Fruit fly (Drosophila melanogaster) whole organism, pupa: ENCODE results near the gene Or71a.

Experiments
- CG10348 ChIP-seq: fragments of 200-800 bp; sonication (Bioruptor generic); IDR thresholded peaks from 2 replicates; pipeline ENCODE4 v1.3.6; 2022; ENCODE audit warnings: missing biosample characterization, missing genetic modification characterization
- CG12605 ChIP-seq: fragments of 200-800 bp; sonication (Bioruptor generic); IDR thresholded peaks from 2 replicates; pipeline ENCODE4 v1.3.6; 2022; ENCODE audit warnings: missing biosample characterization, missing genetic modification characterization
- CG13204 ChIP-seq: fragments of 200-800 bp; sonication (Bioruptor generic); optimal IDR thresholded peaks from 2 replicates; lab custom pipeline; 2018; ENCODE audit warnings: missing biosample characterization, mild to moderate bottlenecking, missing genetic modification characterization, moderate library complexity
- CG14655 ChIP-seq: fragments of 200-800 bp; sonication (Bioruptor generic); optimal IDR thresholded peaks from 3 replicates; lab custom pipeline; 2017; ENCODE audit warnings: mild to moderate bottlenecking, missing biosample characterization, missing genetic modification reagents, missing genetic modification characterization
- CG15710 ChIP-seq: fragments of 200-800 bp; sonication (Bioruptor generic); optimal IDR thresholded peaks from 2 replicates; lab custom pipeline; 2018; ENCODE audit warnings: missing biosample characterization, mild to moderate bottlenecking, missing genetic modification characterization, moderate library complexity
- CG17806 ChIP-seq: fragments of 200-800 bp; sonication (Bioruptor generic); optimal IDR thresholded peaks from 2 replicates; lab custom pipeline; 2018; ENCODE audit warnings: missing biosample characterization, mild to moderate bottlenecking, missing genetic modification characterization, moderate library complexity
- CG32121 ChIP-seq: fragments of 200-800 bp; sonication (Bioruptor generic); IDR thresholded peaks from 2 replicates; pipeline ENCODE4 v1.3.6; 2022; ENCODE audit warnings: missing biosample characterization, missing genetic modification characterization
- CG34367 ChIP-seq: fragments of 200-800 bp; sonication (Bioruptor generic); optimal IDR thresholded peaks from 2 replicates; lab custom pipeline; 2018; ENCODE audit warnings: missing biosample characterization, mild to moderate bottlenecking, missing genetic modification characterization
- CG4496 ChIP-seq: fragments of 200-800 bp; sonication (Bioruptor generic); IDR thresholded peaks from 3 replicates; pipeline ENCODE4 v1.3.6; 2022; ENCODE audit warnings: missing biosample characterization, missing genetic modification characterization
- CG8159 ChIP-seq: fragments of 200-800 bp; sonication (Bioruptor generic); optimal IDR thresholded peaks from 3 replicates; lab custom pipeline; 2018; ENCODE audit warnings: missing biosample characterization, mild to moderate bottlenecking, missing genetic modification characterization, moderate library complexity
- CG8301 ChIP-seq: fragments of 200-800 bp; sonication (Bioruptor generic); optimal IDR thresholded peaks from 2 replicates; lab custom pipeline; 2018; ENCODE audit warnings: missing biosample characterization, mild to moderate bottlenecking, missing genetic modification characterization
- CG9948 ChIP-seq: fragments of 200-800 bp; sonication (Bioruptor generic); optimal IDR thresholded peaks from 2 replicates; lab custom pipeline; 2018; ENCODE audit warnings: missing biosample characterization, mild to moderate bottlenecking, missing genetic modification characterization, moderate library complexity
- D1 ChIP-seq: fragments of 200-800 bp; sonication (Bioruptor generic); optimal IDR thresholded peaks from 2 replicates; lab custom pipeline; 2018; ENCODE audit warnings: missing biosample characterization, mild to moderate bottlenecking, missing genetic modification characterization, moderate library complexity
- EcR ChIP-seq: fragments of 200-800 bp; sonication (Bioruptor generic); optimal IDR thresholded peaks from 3 replicates; lab custom pipeline; 2019; ENCODE audit warnings: missing biosample characterization, missing genetic modification characterization, mild to moderate bottlenecking, moderate library complexity, missing genetic modification reagents
- Ets98B ChIP-seq: fragments of 200-800 bp; sonication (Bioruptor generic); IDR thresholded peaks from 2 replicates; pipeline ENCODE4 v1.3.6; 2022; ENCODE audit warnings: missing biosample characterization, missing genetic modification characterization
- Pif1A ChIP-seq: fragments of 200-800 bp; sonication (Bioruptor generic); optimal IDR thresholded peaks from 3 replicates; lab custom pipeline; 2016; ENCODE audit warnings: missing biosample characterization, missing genetic modification characterization
- Pif1B ChIP-seq: fragments of 200-800 bp; sonication (Bioruptor generic); optimal IDR thresholded peaks from 3 replicates; lab custom pipeline; 2016; ENCODE audit warnings: missing biosample characterization, missing genetic modification characterization
- Snoo ChIP-seq: fragments of 200-800 bp; sonication (Bioruptor generic); optimal IDR thresholded peaks from 3 replicates; lab custom pipeline; 2017; ENCODE audit warnings: missing biosample characterization, mild to moderate bottlenecking, missing genetic modification characterization, inconsistent platforms
- fd96Ca ChIP-seq: fragments of 200-800 bp; sonication (Bioruptor generic); IDR thresholded peaks from 3 replicates; pipeline ENCODE4 v1.3.6; 2022; ENCODE audit warnings: missing biosample characterization, missing genetic modification characterization
- gl ChIP-seq: fragments of 200-800 bp; sonication (Bioruptor generic); optimal IDR thresholded peaks from 2 replicates; lab custom pipeline; 2018; ENCODE audit warnings: missing biosample characterization, mild to moderate bottlenecking, missing genetic modification characterization
- rn ChIP-seq: fragments of 200-800 bp; sonication (Bioruptor generic); IDR thresholded peaks from 2 replicates; pipeline ENCODE4 v1.3.6; 2022; ENCODE audit warnings: missing biosample characterization, missing genetic modification characterization

Gene Or71a

DNA sequence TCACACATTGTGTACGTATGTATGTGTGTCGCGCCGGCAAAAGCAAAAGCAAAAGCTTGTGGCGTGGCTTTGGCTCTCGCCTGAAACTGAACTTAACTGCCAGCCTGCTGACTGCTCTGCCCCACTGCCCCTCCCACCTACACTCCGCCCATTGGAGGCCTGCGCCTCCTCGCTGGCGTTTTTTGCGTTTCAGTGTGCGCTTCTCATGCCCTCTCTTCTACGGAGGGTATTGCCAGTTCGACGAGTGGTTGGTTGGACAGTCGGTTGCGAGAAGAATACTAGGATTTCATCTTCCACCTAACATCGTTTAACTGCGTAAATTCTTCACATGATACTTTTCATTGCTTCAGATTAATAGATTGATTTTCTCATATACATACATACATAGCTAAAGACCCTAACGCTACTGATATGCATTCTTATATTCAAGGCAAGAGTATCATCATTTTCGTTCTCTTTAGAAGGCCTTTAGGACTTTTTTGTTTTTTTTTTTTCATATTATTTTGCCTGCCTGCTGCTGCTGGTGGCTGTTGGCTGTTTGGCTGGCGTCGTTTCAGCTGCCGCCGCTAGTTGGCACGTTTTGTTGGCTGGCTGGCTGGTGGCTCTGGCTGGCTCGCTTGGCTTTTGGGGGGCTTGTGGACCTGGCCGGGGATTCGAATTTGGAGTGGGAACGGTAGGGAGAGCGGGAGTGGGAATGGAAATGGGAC lies 26.8 kb upstream of the Or71a start:
- TF ChIP-seq CG14655 (GFP tag; lab: Kevin White, UChicago): peak; percentile 88
- peak; percentile 53 for TF ChIP-seq D1 (tag; lab: Kevin White, UChicago)
- TF ChIP-seq Pif1B (GFP tag; lab: Kevin White, UChicago): peak; percentile 88
- no peak; the same call in 1 of the 2 replicates for TF ChIP-seq CG10348 (GFP tag; lab: Robert Waterston, UW)
- peak; percentile 82 for TF ChIP-seq Ets98B (GFP tag; lab: Robert Waterston, UW)
- peak; percentile 84 for TF ChIP-seq CG9948 (tag; lab: Kevin White, UChicago)
- TF ChIP-seq CG17806 (tag; lab: Kevin White, UChicago): peak; percentile 87
- peak; percentile 87 for TF ChIP-seq CG32121 (GFP tag; lab: Robert Waterston, UW)
- TF ChIP-seq rn: peak; percentile 84
- TF ChIP-seq Pif1A: peak; percentile 95
- peak; percentile 94 for TF ChIP-seq CG15710 (tag; lab: Kevin White, UChicago)
- peak; percentile 90 for TF ChIP-seq CG8159 (tag; lab: Kevin White, UChicago)
- TF ChIP-seq Snoo: peak; percentile 90
- peak; percentile 89 for TF ChIP-seq CG34367 (tag; lab: Kevin White, UChicago)
- peak; percentile 76 for TF ChIP-seq CG12605 (GFP tag; lab: Robert Waterston, UW)
- peak; percentile 73 for TF ChIP-seq gl (tag; lab: Kevin White, UChicago)
- peak; percentile 90 for TF ChIP-seq CG8301 (tag; lab: Kevin White, UChicago)
- no peak for TF ChIP-seq EcR (GFP tag; lab: Kevin White, UChicago)
- TF ChIP-seq fd96Ca (GFP tag; lab: Robert Waterston, UW): peak; percentile 92
- TF ChIP-seq CG13204 (GFP tag; lab: Kevin White, UChicago): peak; percentile 6
- TF ChIP-seq CG4496: peak; percentile 87

DNA sequence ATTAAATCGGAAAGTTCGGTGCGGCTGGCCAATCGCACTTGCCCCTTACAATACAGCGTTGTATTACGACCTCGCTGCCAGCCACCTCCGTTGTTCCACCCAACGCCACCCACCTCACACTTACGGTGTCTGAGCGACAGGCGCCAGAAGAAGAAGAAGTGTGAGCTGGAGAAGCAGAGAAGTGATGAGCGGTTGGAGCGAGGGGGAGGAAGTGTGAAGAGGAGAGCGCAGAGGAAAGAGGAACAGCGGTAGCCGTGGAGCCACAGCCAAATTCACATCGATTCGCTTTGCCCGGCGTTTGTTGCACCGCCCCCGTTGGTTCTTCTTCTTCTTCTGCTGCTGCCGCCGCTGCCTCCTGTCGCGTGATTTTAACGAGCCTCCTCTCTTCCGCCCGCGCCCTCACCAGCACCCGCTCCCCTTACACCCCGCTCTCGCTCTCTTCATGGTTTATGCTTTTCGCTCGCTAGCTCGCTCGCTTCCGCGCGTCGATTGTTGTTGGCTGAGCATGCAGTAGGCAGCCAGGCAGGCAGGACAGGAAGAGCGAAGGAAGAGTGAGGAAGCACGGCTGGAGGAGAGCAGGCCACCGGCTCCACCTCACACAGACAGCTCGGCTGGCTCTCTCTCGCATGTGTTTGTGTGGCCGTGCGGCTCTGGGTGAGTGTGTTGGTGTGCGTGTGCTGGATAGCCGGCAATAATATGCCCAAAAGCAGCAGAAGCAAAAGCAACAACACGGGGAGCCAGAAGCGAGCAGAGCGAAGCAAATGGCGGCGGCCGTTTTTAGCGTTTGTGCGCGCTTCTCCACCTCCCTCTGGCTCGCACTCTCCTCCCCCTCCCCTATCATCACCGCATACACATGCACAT lies 26.0 kb upstream of the Or71a start:
- TF ChIP-seq CG17806 (tag; lab: Kevin White, UChicago) (peak; percentile 4), EcR (GFP tag; lab: Kevin White, UChicago) (peak; percentile 49), Pif1A (no peak), fd96Ca (GFP tag; lab: Robert Waterston, UW) (peak; percentile 24; the same call in 1 of the 3 replicates), gl (tag; lab: Kevin White, UChicago) (no peak), CG14655 (GFP tag; lab: Kevin White, UChicago) (no peak), CG8159 (tag; lab: Kevin White, UChicago) (no peak), CG15710 (tag; lab: Kevin White, UChicago) (no peak), Pif1B (GFP tag; lab: Kevin White, UChicago) (peak; percentile 33), CG13204 (GFP tag; lab: Kevin White, UChicago) (peak; percentile 99), Ets98B (GFP tag; lab: Robert Waterston, UW) (no peak), D1 (tag; lab: Kevin White, UChicago) (no peak), CG32121 (GFP tag; lab: Robert Waterston, UW) (no peak; the same call in 1 of the 2 replicates), CG9948 (tag; lab: Kevin White, UChicago) (no peak), Snoo (peak; percentile 19), CG34367 (tag; lab: Kevin White, UChicago) (no peak), rn (no peak), CG12605 (GFP tag; lab: Robert Waterston, UW) (no peak)

DNA sequence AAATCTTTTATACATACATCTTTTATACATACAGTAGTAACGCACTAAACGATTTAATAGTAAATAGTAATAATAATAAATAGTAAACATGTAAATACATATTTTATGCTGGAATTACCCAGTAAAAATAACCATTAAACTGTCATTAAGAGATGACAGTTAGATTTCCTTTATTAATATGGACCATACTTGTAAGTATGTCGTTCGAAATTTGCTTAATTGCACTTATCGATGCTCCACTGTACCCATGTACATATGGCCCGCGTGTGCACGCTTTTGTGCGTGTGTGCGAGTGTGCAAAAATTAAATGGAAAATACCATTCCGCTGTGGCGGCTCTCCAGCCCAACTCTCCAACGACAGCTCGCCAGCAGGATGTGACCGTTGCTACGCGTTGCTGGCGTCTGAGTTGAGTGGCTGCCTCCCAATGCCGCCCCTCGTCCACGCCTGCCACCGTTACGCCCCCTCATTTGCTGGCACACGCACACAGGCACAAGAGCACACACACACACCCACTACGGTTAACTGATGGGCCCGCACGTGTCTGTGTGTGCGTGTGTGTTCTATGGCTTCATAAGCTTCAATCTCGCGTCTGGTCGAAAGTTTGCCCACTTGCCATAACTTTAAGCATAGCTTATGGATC lies 24.5 kb upstream of the Or71a start:
- TF ChIP-seq Ets98B (GFP tag; lab: Robert Waterston, UW) (peak; percentile 31), CG15710 (tag; lab: Kevin White, UChicago) (peak; percentile 49), CG13204 (GFP tag; lab: Kevin White, UChicago) (peak; percentile 96), CG9948 (tag; lab: Kevin White, UChicago) (peak; percentile 25), CG8159 (tag; lab: Kevin White, UChicago) (peak; percentile 49), CG34367 (tag; lab: Kevin White, UChicago) (peak; percentile 38), CG12605 (GFP tag; lab: Robert Waterston, UW) (no peak), fd96Ca (GFP tag; lab: Robert Waterston, UW) (0 out of 3 replicates have a peak, but pooled peaks have one; percentile 12), CG17806 (tag; lab: Kevin White, UChicago) (peak; percentile 31), CG8301 (tag; lab: Kevin White, UChicago) (peak; percentile 13), gl (tag; lab: Kevin White, UChicago) (no peak), Snoo (no peak), Pif1B (GFP tag; lab: Kevin White, UChicago) (no peak), rn (no peak), EcR (GFP tag; lab: Kevin White, UChicago) (peak; percentile 49), CG10348 (GFP tag; lab: Robert Waterston, UW) (no peak), Pif1A (peak; percentile 5), CG4496 (peak; percentile 54; the same call in 1 of the 3 replicates), CG32121 (GFP tag; lab: Robert Waterston, UW) (no peak), CG14655 (GFP tag; lab: Kevin White, UChicago) (peak; percentile 49), D1 (tag; lab: Kevin White, UChicago) (no peak)
